Worm (Caenorhabditis elegans) whole organism, early embryonic: ENCODE results near the gene C12D8.20.

ENCODE experiments used
- B0310.2 ChIP-seq: sonication (generic microtip); optimal IDR thresholded peaks from 2 replicates; lab custom pipeline; 2016; ENCODE audit warnings: mild to moderate bottlenecking, missing genetic modification characterization, missing compliant biosample characterization
- F13C5.2 ChIP-seq: sonication (generic microtip); optimal IDR thresholded peaks from 2 replicates; lab custom pipeline; 2017; ENCODE audit warnings: mild to moderate bottlenecking, missing genetic modification characterization, inconsistent platforms, missing compliant biosample characterization
- aly-1 ChIP-seq: sonication (generic microtip); optimal IDR thresholded peaks from 2 replicates; lab custom pipeline; 2016; ENCODE audit warnings: missing genetic modification characterization, missing compliant biosample characterization
- ama-1 ChIP-seq: fragments of 150-350 bp; optimal IDR thresholded peaks from 2 replicates; lab custom pipeline; 2014
- ceh-13 ChIP-seq: fragments of 200-800 bp; sonication (Bioruptor generic); optimal IDR thresholded peaks from 2 replicates; lab custom pipeline; 2018; ENCODE audit warnings: mild to moderate bottlenecking, missing genetic modification characterization, missing compliant biosample characterization
- ceh-36 ChIP-seq: sonication (generic microtip); optimal IDR thresholded peaks from 2 replicates; lab custom pipeline; 2016; ENCODE audit warnings: missing genetic modification characterization, inconsistent platforms, missing compliant biosample characterization
- ets-7 ChIP-seq: sonication (generic microtip); optimal IDR thresholded peaks from 2 replicates; lab custom pipeline; 2016; ENCODE audit warnings: missing genotype, missing genetic modification characterization, missing compliant biosample characterization
- flt-1 ChIP-seq: fragments of 200-800 bp; sonication (Bioruptor generic); IDR thresholded peaks from 2 replicates; pipeline ENCODE4 v1.3.6; 2022; ENCODE audit warnings: missing genetic modification characterization, missing compliant biosample characterization
- hmbx-1 ChIP-seq: sonication (generic microtip); optimal IDR thresholded peaks from 2 replicates; lab custom pipeline; 2016; ENCODE audit warnings: mild to moderate bottlenecking, missing genetic modification characterization, missing compliant biosample characterization
- hnd-1 ChIP-seq: sonication (generic microtip); optimal IDR thresholded peaks from 2 replicates; lab custom pipeline; 2016; ENCODE audit warnings: missing genetic modification characterization, missing compliant biosample characterization
- scrt-1 ChIP-seq: fragments of 200-800 bp; sonication (Bioruptor generic); IDR thresholded peaks from 2 replicates; pipeline ENCODE4 v1.3.6; 2022; ENCODE audit warnings: missing genetic modification characterization, missing compliant biosample characterization
- tbx-11 ChIP-seq: fragments of 200-800 bp; sonication (Bioruptor generic); IDR thresholded peaks from 2 replicates; pipeline ENCODE4 v1.3.6; 2022; ENCODE audit warnings: missing genetic modification characterization, missing compliant biosample characterization

ce11 chrV:10204863-10205338 lies 17.2 kb upstream of the C12D8.20 start, which contains the start of the genes ZK856.19 and ZK856.11:
- TF ChIP-seq hnd-1 (tag; lab: Kevin White, UChicago): no peak
- no peak for TF ChIP-seq flt-1 (GFP tag; lab: Robert Waterston, UW)
- TF ChIP-seq hmbx-1 (tag; lab: Kevin White, UChicago): no peak
- no peak for TF ChIP-seq scrt-1
- TF ChIP-seq ama-1 (lab: Kevin White, UChicago): no peak
- TF ChIP-seq tbx-11 (GFP tag; lab: Robert Waterston, UW): no peak
- no peak for TF ChIP-seq ceh-13 (GFP tag; lab: Kevin White, UChicago)
- TF ChIP-seq ceh-36 (tag; lab: Kevin White, UChicago): no peak
- TF ChIP-seq aly-1 (tag; lab: Kevin White, UChicago): no peak
- no peak for TF ChIP-seq B0310.2 (tag; lab: Kevin White, UChicago)
- TF ChIP-seq F13C5.2: no peak
- no peak for TF ChIP-seq ets-7 (tag; lab: Kevin White, UChicago)
